Fruit fly (Drosophila melanogaster) whole organism, embryonic: ENCODE results near the gene Ythdf.

Experiments
- Atf6 ChIP-seq: fragments of 200-800 bp; sonication (Bioruptor generic); IDR thresholded peaks from 2 replicates; pipeline ENCODE4 v1.3.6; 2022; ENCODE audit warnings: missing biosample characterization, missing genetic modification characterization
- B-H1 ChIP-seq: fragments of 200-800 bp; sonication (Bioruptor generic); IDR thresholded peaks from 3 replicates; pipeline ENCODE4 v1.3.6; 2022; ENCODE audit warnings: missing biosample characterization, missing genetic modification characterization
- CG10431 ChIP-seq: fragments of 200-800 bp; sonication (Bioruptor generic); optimal IDR thresholded peaks from 3 replicates; lab custom pipeline; 2018; ENCODE audit warnings: missing biosample characterization, mild to moderate bottlenecking, missing genetic modification characterization
- CG10565 ChIP-seq: fragments of 200-800 bp; sonication (Bioruptor generic); optimal IDR thresholded peaks from 3 replicates; lab custom pipeline; 2016; ENCODE audit warnings: missing biosample characterization, mild to moderate bottlenecking, missing genetic modification characterization
- CG12104 ChIP-seq: fragments of 200-800 bp; sonication (Bioruptor generic); optimal IDR thresholded peaks from 3 replicates; lab custom pipeline; 2016; ENCODE audit warnings: missing biosample characterization, missing genetic modification characterization
- CG12659 ChIP-seq: fragments of 200-800 bp; sonication (Bioruptor generic); optimal IDR thresholded peaks from 3 replicates; lab custom pipeline; 2017; ENCODE audit warnings: mild to moderate bottlenecking, missing biosample characterization, missing genetic modification reagents, missing genetic modification characterization
- CG14667 ChIP-seq: fragments of 200-800 bp; sonication (Bioruptor generic); IDR thresholded peaks from 2 replicates; pipeline ENCODE4 v1.3.6; 2022; ENCODE audit warnings: missing biosample characterization, missing genetic modification characterization
- CG15269 ChIP-seq: fragments of 200-800 bp; sonication (Bioruptor generic); optimal IDR thresholded peaks from 2 replicates; lab custom pipeline; 2018; ENCODE audit warnings: missing biosample characterization, mild to moderate bottlenecking, missing genetic modification characterization, moderate library complexity
- CG1602 ChIP-seq: fragments of 200-800 bp; sonication (Bioruptor generic); optimal IDR thresholded peaks from 3 replicates; lab custom pipeline; 2016; ENCODE audit warnings: missing biosample characterization, missing genetic modification characterization
- CG16813 ChIP-seq: fragments of 200-800 bp; sonication (Bioruptor generic); IDR thresholded peaks from 3 replicates; pipeline ENCODE4 v1.3.6; 2022; ENCODE audit warnings: missing biosample characterization, missing genetic modification characterization; ENCODE audit not compliant: partially characterized antibody
- CG17186 ChIP-seq: fragments of 200-800 bp; sonication (Bioruptor generic); optimal IDR thresholded peaks from 3 replicates; lab custom pipeline; 2017; ENCODE audit warnings: missing biosample characterization, missing genetic modification reagents, missing genetic modification characterization
- CG17829 ChIP-seq: fragments of 200-800 bp; optimal IDR thresholded peaks from 2 replicates; lab custom pipeline; 2019; ENCODE audit warnings: missing biosample characterization, mild to moderate bottlenecking, missing genetic modification characterization, moderate library complexity
- CG1792 ChIP-seq: fragments of 200-800 bp; sonication (Bioruptor generic); optimal IDR thresholded peaks from 2 replicates; lab custom pipeline; 2016; ENCODE audit warnings: missing biosample characterization, missing genetic modification characterization
- CG3065 ChIP-seq: fragments of 200-800 bp; sonication (Bioruptor generic); optimal IDR thresholded peaks from 2 replicates; lab custom pipeline; 2016; ENCODE audit warnings: missing biosample characterization, missing genetic modification characterization
- CG32767 ChIP-seq: fragments of 200-800 bp; sonication (Bioruptor generic); IDR thresholded peaks from 2 replicates; pipeline ENCODE4 v1.3.6; 2022; ENCODE audit warnings: missing biosample characterization, missing genetic modification characterization
- CG3995 ChIP-seq: fragments of 200-800 bp; sonication (Bioruptor generic); optimal IDR thresholded peaks from 3 replicates; lab custom pipeline; 2016; ENCODE audit warnings: missing biosample characterization, missing genetic modification characterization
- CG7372 ChIP-seq: fragments of 200-800 bp; sonication (Bioruptor generic); IDR thresholded peaks from 2 replicates; pipeline ENCODE4 v1.3.6; 2022; ENCODE audit warnings: missing biosample characterization, missing genetic modification characterization
- CG7745 ChIP-seq: fragments of 200-800 bp; sonication (Bioruptor generic); optimal IDR thresholded peaks from 2 replicates; lab custom pipeline; 2018; ENCODE audit warnings: missing biosample characterization, mild to moderate bottlenecking, missing genetic modification characterization, moderate library complexity
- CG7786 ChIP-seq: fragments of 200-800 bp; sonication (Bioruptor generic); optimal IDR thresholded peaks from 2 replicates; lab custom pipeline; 2016; ENCODE audit warnings: missing biosample characterization, missing genetic modification characterization
- CG8281 ChIP-seq: fragments of 200-800 bp; sonication (Bioruptor generic); optimal IDR thresholded peaks from 2 replicates; lab custom pipeline; 2018; ENCODE audit warnings: missing biosample characterization, mild to moderate bottlenecking, missing genetic modification characterization, moderate library complexity
- Camta ChIP-seq: fragments of 200-800 bp; sonication (Bioruptor generic); optimal IDR thresholded peaks from 2 replicates; lab custom pipeline; 2016; ENCODE audit warnings: missing biosample characterization, missing genetic modification characterization
- Dll ChIP-seq: fragments of 200-800 bp; sonication (Bioruptor generic); IDR thresholded peaks from 4 replicates; pipeline ENCODE4 v1.3.6; 2022; ENCODE audit warnings: missing biosample characterization, missing genetic modification characterization; ENCODE audit not compliant: partially characterized antibody
- E2f2 ChIP-seq: fragments of 200-800 bp; sonication (Bioruptor generic); IDR thresholded peaks from 2 replicates; pipeline ENCODE4 v1.3.6; 2022; ENCODE audit warnings: missing biosample characterization, missing genetic modification characterization
- Eip74EF ChIP-seq, 2 experiments: fragments of 200-800 bp in 1 of 2; fragments of >200 bp in 1 of 2; sonication (Bioruptor generic) in 1 of 2; optimal IDR thresholded peaks; 2 replicates each; lab custom pipeline; 2017 to 2019; ENCODE audit warnings: missing biosample characterization in 2 of 2, missing genetic modification characterization in 2 of 2, mild to moderate bottlenecking in 1 of 2, moderate library complexity in 1 of 2
- HLH3B ChIP-seq: fragments of 200-800 bp; sonication (Bioruptor generic); IDR thresholded peaks from 2 replicates; pipeline ENCODE4 v1.3.6; 2022; ENCODE audit warnings: missing biosample characterization, missing genetic modification characterization
- HmgD ChIP-seq: fragments of 200-800 bp; sonication (Bioruptor generic); optimal IDR thresholded peaks from 3 replicates; lab custom pipeline; 2016; ENCODE audit warnings: missing biosample characterization, missing genetic modification characterization
- Hmr ChIP-seq: fragments of 200-800 bp; sonication (Bioruptor generic); optimal IDR thresholded peaks from 3 replicates; lab custom pipeline; 2017; ENCODE audit warnings: mild to moderate bottlenecking, missing biosample characterization, missing genetic modification reagents, missing genetic modification characterization
- Lhr ChIP-seq: fragments of 200-800 bp; sonication (Bioruptor generic); optimal IDR thresholded peaks from 3 replicates; lab custom pipeline; 2017; ENCODE audit warnings: mild to moderate bottlenecking, missing biosample characterization, missing genetic modification reagents, missing genetic modification characterization
- Med ChIP-seq: fragments of 200-800 bp; sonication (Bioruptor generic); peaks from one replicate; lab custom pipeline; 2016; ENCODE audit warnings: missing biosample characterization, missing genetic modification characterization, mild to moderate bottlenecking, inconsistent platforms, moderate library complexity
- Optix ChIP-seq: fragments of 200-800 bp; sonication (Bioruptor generic); IDR thresholded peaks from 3 replicates; pipeline ENCODE4 v1.3.6; 2022; ENCODE audit warnings: missing biosample characterization, missing genetic modification characterization
- Pdp1 ChIP-seq, 2 experiments: fragments of 200-800 bp; sonication (Bioruptor generic); optimal IDR thresholded peaks; 3 replicates each; lab custom pipeline; 2016; ENCODE audit warnings: missing biosample characterization in 2 of 2, missing genetic modification characterization in 2 of 2, mild to moderate bottlenecking in 1 of 2, moderate library complexity in 1 of 2
- Six4 ChIP-seq: fragments of 200-800 bp; sonication (Bioruptor generic); optimal IDR thresholded peaks from 2 replicates; lab custom pipeline; 2016; ENCODE audit warnings: missing biosample characterization, missing genetic modification characterization
- Sox102F ChIP-seq: fragments of 200-800 bp; sonication (Bioruptor generic); optimal IDR thresholded peaks from 2 replicates; lab custom pipeline; 2018; ENCODE audit warnings: missing biosample characterization, mild to moderate bottlenecking, missing genetic modification characterization, moderate library complexity
- bowl ChIP-seq: fragments of 200-800 bp; sonication (Bioruptor generic); IDR thresholded peaks from 2 replicates; pipeline ENCODE4 v1.3.6; 2022; ENCODE audit warnings: missing biosample characterization, missing genetic modification characterization
- cg ChIP-seq: fragments of 200-800 bp; sonication (Bioruptor generic); optimal IDR thresholded peaks from 3 replicates; lab custom pipeline; 2019; ENCODE audit warnings: missing biosample characterization, mild to moderate bottlenecking, missing genetic modification characterization, moderate library complexity
- chinmo ChIP-seq: fragments of 200-800 bp; sonication (Bioruptor generic); IDR thresholded peaks from 4 replicates; pipeline ENCODE4 v1.3.6; 2022; ENCODE audit warnings: missing biosample characterization, missing genetic modification characterization; ENCODE audit not compliant: partially characterized antibody
- ci ChIP-seq: fragments of 200-800 bp; sonication (Bioruptor generic); IDR thresholded peaks from 3 replicates; pipeline ENCODE4 v1.3.6; 2022; ENCODE audit warnings: missing biosample characterization, missing genetic modification characterization
- crol ChIP-seq: fragments of 200-800 bp; sonication (Bioruptor generic); IDR thresholded peaks from 2 replicates; pipeline ENCODE4 v1.3.6; 2022; ENCODE audit warnings: missing biosample characterization, missing genetic modification characterization
- cwo ChIP-seq: fragments of 200-800 bp; sonication (Bioruptor generic); optimal IDR thresholded peaks from 3 replicates; lab custom pipeline; 2017; ENCODE audit warnings: missing biosample characterization, missing genetic modification characterization, mild to moderate bottlenecking, moderate library complexity, missing genetic modification reagents
- danr ChIP-seq: fragments of 200-800 bp; sonication (Bioruptor generic); IDR thresholded peaks from 2 replicates; pipeline ENCODE4 v1.3.6; 2022; ENCODE audit warnings: missing biosample characterization, missing genetic modification characterization
- emc ChIP-seq: fragments of 200-800 bp; sonication (Bioruptor generic); optimal IDR thresholded peaks from 2 replicates; lab custom pipeline; 2016; ENCODE audit warnings: missing biosample characterization, missing genetic modification characterization
- ham ChIP-seq: fragments of 200-800 bp; sonication (Bioruptor generic); IDR thresholded peaks from 2 replicates; pipeline ENCODE4 v1.3.6; 2022; ENCODE audit warnings: missing biosample characterization, missing genetic modification characterization
- hbn ChIP-seq: fragments of 200-800 bp; sonication (Bioruptor generic); IDR thresholded peaks from 2 replicates; pipeline ENCODE4 v1.3.6; 2022; ENCODE audit warnings: missing biosample characterization, missing genetic modification characterization; ENCODE audit not compliant: partially characterized antibody
- hth ChIP-seq: fragments of >200 bp; optimal IDR thresholded peaks from 2 replicates; lab custom pipeline; 2017; ENCODE audit warnings: inconsistent platforms
- lola ChIP-seq, 3 experiments: fragments of >200 bp in 2 of 3; fragments of 200-800 bp in 1 of 3; sonication (Bioruptor generic) in 1 of 3; optimal IDR thresholded peaks; 2 replicates each; lab custom pipeline; 2017 to 2019; ENCODE audit warnings: missing biosample characterization in 3 of 3, missing genetic modification characterization in 3 of 3, mild to moderate bottlenecking in 1 of 3, moderate library complexity in 1 of 3
- schlank ChIP-seq: fragments of 200-800 bp; sonication (Bioruptor generic); optimal IDR thresholded peaks from 2 replicates; lab custom pipeline; 2018; ENCODE audit warnings: missing biosample characterization, mild to moderate bottlenecking, missing genetic modification characterization
- so ChIP-seq: fragments of 200-800 bp; sonication (Bioruptor generic); IDR thresholded peaks from 3 replicates; pipeline ENCODE4 v1.3.6; 2022; ENCODE audit warnings: missing biosample characterization, missing genetic modification characterization
- tap ChIP-seq: fragments of 200-800 bp; optimal IDR thresholded peaks from 3 replicates; lab custom pipeline; 2019; ENCODE audit warnings: missing biosample characterization, mild to moderate bottlenecking, missing genetic modification characterization, moderate library complexity
- tup ChIP-seq: fragments of 200-800 bp; sonication (Bioruptor generic); optimal IDR thresholded peaks from 2 replicates; lab custom pipeline; 2016; ENCODE audit warnings: missing biosample characterization, mild to moderate bottlenecking, missing genetic modification characterization, moderate library complexity
- vnd ChIP-seq: fragments of 200-800 bp; sonication (Bioruptor generic); IDR thresholded peaks from 3 replicates; pipeline ENCODE4 v1.3.6; 2022; ENCODE audit warnings: missing biosample characterization, missing genetic modification characterization; ENCODE audit not compliant: partially characterized antibody
- vvl ChIP-seq: fragments of 200-800 bp; sonication (Bioruptor generic); IDR thresholded peaks from 2 replicates; pipeline ENCODE4 v1.3.6; 2022; ENCODE audit warnings: missing biosample characterization, missing genetic modification characterization

Ythdf gene

dm6 chr3R:25005748-25006147, 33.3 kb downstream of the Ythdf start (continued):
- TF ChIP-seq lola (GFP tag; optimal IDR thresholded peaks at IDR 0.05; lab: Kevin White, UChicago): no peak
- TF ChIP-seq Hmr (GFP tag; lab: Kevin White, UChicago): no peak
- no peak for TF ChIP-seq CG3995 (GFP tag; lab: Kevin White, UChicago)
- TF ChIP-seq CG10431 (GFP tag; lab: Kevin White, UChicago): no peak
- no peak for TF ChIP-seq CG17829 (tag; lab: Kevin White, UChicago)
- no peak for TF ChIP-seq tup
- TF ChIP-seq HLH3B (GFP tag; lab: Robert Waterston, UW): no peak
- TF ChIP-seq ci: no peak
- no peak for TF ChIP-seq Optix (GFP tag; lab: Robert Waterston, UW)
- TF ChIP-seq vnd (GFP tag; lab: Robert Waterston, UW): no peak
- no peak for TF ChIP-seq crol
- TF ChIP-seq CG10565 (GFP tag; lab: Kevin White, UChicago): no peak
- no peak for TF ChIP-seq bowl (GFP tag; lab: Robert Waterston, UW)
- no peak for TF ChIP-seq schlank (tag; lab: Kevin White, UChicago)
- no peak for TF ChIP-seq Camta (GFP tag; lab: Kevin White, UChicago)
- TF ChIP-seq CG7745 (tag; lab: Kevin White, UChicago): no peak
- TF ChIP-seq tap: no peak
- TF ChIP-seq CG14667 (GFP tag; lab: Robert Waterston, UW): no peak
- TF ChIP-seq CG7786 (GFP tag; lab: Kevin White, UChicago): no peak
- no peak for TF ChIP-seq Lhr
- peak; percentile 38 for TF ChIP-seq CG15269 (tag; lab: Kevin White, UChicago)
- no peak for TF ChIP-seq HmgD (GFP tag; lab: Kevin White, UChicago)
- no peak for TF ChIP-seq CG7372 (GFP tag; lab: Robert Waterston, UW)
- no peak for TF ChIP-seq CG12104 (GFP tag; lab: Kevin White, UChicago)
- TF ChIP-seq B-H1 (GFP tag; lab: Robert Waterston, UW): no peak
- TF ChIP-seq E2f2 (GFP tag; lab: Robert Waterston, UW): no peak
- no peak for TF ChIP-seq CG1602 (GFP tag; lab: Kevin White, UChicago)
- peak; percentile 90; the same call in 2 of the 4 replicates for TF ChIP-seq chinmo (GFP tag; lab: Robert Waterston, UW)
- peak; percentile 3 for TF ChIP-seq cg (GFP tag; lab: Kevin White, UChicago)
- no peak for TF ChIP-seq hbn (GFP tag; lab: Robert Waterston, UW)
- TF ChIP-seq CG8281 (tag; lab: Kevin White, UChicago): no peak
- TF ChIP-seq CG17186 (GFP tag; lab: Kevin White, UChicago): no peak
- no peak for TF ChIP-seq CG1792 (GFP tag; lab: Kevin White, UChicago)
- TF ChIP-seq danr (GFP tag; lab: Robert Waterston, UW): no peak
- TF ChIP-seq CG16813 (GFP tag; lab: Robert Waterston, UW): no peak
- TF ChIP-seq Pdp1 (GFP tag; optimal IDR thresholded peaks at IDR 0.05; lab: Kevin White, UChicago): peak in 1 of 2 experiments; percentile 64
- TF ChIP-seq Dll: no peak
- no peak for TF ChIP-seq CG3065 (GFP tag; lab: Kevin White, UChicago)
- no peak for TF ChIP-seq so (GFP tag; lab: Robert Waterston, UW)
- peak in 1 of 2 experiments; percentile 75 for TF ChIP-seq Eip74EF (GFP tag; optimal IDR thresholded peaks at IDR 0.05; lab: Kevin White, UChicago)
- no peak for TF ChIP-seq CG12659 (GFP tag; lab: Kevin White, UChicago)
- no peak for TF ChIP-seq ham (GFP tag; lab: Robert Waterston, UW)
- peak; percentile 80 for TF ChIP-seq vvl (GFP tag; lab: Robert Waterston, UW)
- no peak for TF ChIP-seq hth (lab: Kevin White, UChicago)
- peak; percentile 55 for TF ChIP-seq cwo (GFP tag; lab: Kevin White, UChicago)
- no peak for TF ChIP-seq CG32767 (GFP tag; lab: Robert Waterston, UW)
- no peak for TF ChIP-seq Med
- TF ChIP-seq Six4 (GFP tag; lab: Kevin White, UChicago): no peak
- no peak for TF ChIP-seq emc (GFP tag; lab: Kevin White, UChicago)
- no peak for TF ChIP-seq Atf6 (GFP tag; lab: Robert Waterston, UW)
- TF ChIP-seq Sox102F (GFP tag; lab: Kevin White, UChicago): peak; percentile 1
